Worm (Caenorhabditis elegans) whole organism, L4 larva: ENCODE results near the gene Y54E2A.8.
A peak's percentile ranks its signal among the peaks of the same experiment; 100 is the strongest.
"Not testable (repeated sequence)": the region's sequence is repeated elsewhere in the genome, so short reads cannot be mapped to it uniquely, and the experiment has no call there.

ENCODE experiments used
- D1046.2 ChIP-seq: fragments of 200-800 bp; sonication (Bioruptor generic); IDR thresholded peaks from 2 replicates; pipeline ENCODE4 v1.3.6; 2022; ENCODE audit warnings: missing genetic modification characterization, missing compliant biosample characterization
- F26F4.8 ChIP-seq: fragments of 200-800 bp; sonication (Bioruptor generic); conservative IDR thresholded peaks from 2 replicates; pipeline ENCODE4 v1.3.6; 2022; ENCODE audit warnings: missing genetic modification characterization, missing compliant biosample characterization
- Y48G9A.11 ChIP-seq: fragments of 200-800 bp; sonication (Bioruptor generic); IDR thresholded peaks from 2 replicates; pipeline ENCODE4 v1.3.6; 2022; ENCODE audit warnings: missing genetic modification reagents, missing genetic modification characterization, missing compliant biosample characterization
- Y5F2A.4 ChIP-seq: fragments of 200-800 bp; sonication (Bioruptor generic); optimal IDR thresholded peaks from 2 replicates; lab custom pipeline; 2018; ENCODE audit warnings: mild to moderate bottlenecking, missing genetic modification characterization, missing compliant biosample characterization
- Y75B8A.6 ChIP-seq: fragments of 200-800 bp; sonication (Bioruptor generic); IDR thresholded peaks from 2 replicates; pipeline ENCODE4 v1.3.6; 2022; ENCODE audit warnings: missing genetic modification reagents, missing genetic modification characterization, missing compliant biosample characterization
- arid-1 ChIP-seq: fragments of 200-800 bp; sonication (Bioruptor generic); conservative IDR thresholded peaks from 2 replicates; pipeline ENCODE4 v1.3.6; 2022; ENCODE audit warnings: missing genetic modification reagents, missing genetic modification characterization, missing compliant biosample characterization
- attf-4 ChIP-seq: sonication (generic microtip); optimal IDR thresholded peaks from 3 replicates; lab custom pipeline; 2017; ENCODE audit warnings: missing biosample characterization, missing genetic modification characterization
- ceh-28 ChIP-seq: fragments of 150-350 bp; optimal IDR thresholded peaks from 2 replicates; lab custom pipeline; 2014; ENCODE audit warnings: missing biosample characterization, missing genetic modification reagents, missing genetic modification characterization
- ceh-32 ChIP-seq: sonication (generic microtip); optimal IDR thresholded peaks from 2 replicates; lab custom pipeline; 2016; ENCODE audit warnings: mild to moderate bottlenecking, missing genetic modification characterization, missing compliant biosample characterization; ENCODE audit not compliant: poor library complexity
- daf-16 ChIP-seq, 3 experiments: sonication (generic microtip); optimal IDR thresholded peaks; 2 replicates each; lab custom pipeline; 2016 to 2017; ENCODE audit warnings: missing genetic modification characterization in 3 of 3, missing genetic modification reagents in 3 of 3, mild to moderate bottlenecking in 2 of 3, missing compliant biosample characterization in 2 of 3, missing biosample characterization in 1 of 3, moderate library complexity in 1 of 3
- dmd-6 ChIP-seq: fragments of 200-800 bp; sonication (Bioruptor generic); IDR thresholded peaks from 2 replicates; pipeline ENCODE4 v1.3.6; 2022; ENCODE audit warnings: missing genetic modification reagents, missing genetic modification characterization, missing compliant biosample characterization
- dmd-8 ChIP-seq: fragments of 200-800 bp; sonication (Bioruptor generic); IDR thresholded peaks from 2 replicates; pipeline ENCODE4 v1.3.6; 2022; ENCODE audit warnings: missing genetic modification characterization, missing compliant biosample characterization
- duxl-1 ChIP-seq: sonication (generic microtip); optimal IDR thresholded peaks from 2 replicates; lab custom pipeline; 2016; ENCODE audit warnings: mild to moderate bottlenecking, missing genetic modification characterization, moderate library complexity, missing compliant biosample characterization; ENCODE audit not compliant: poor library complexity
- dve-1 ChIP-seq: sonication (generic microtip); optimal IDR thresholded peaks from 2 replicates; lab custom pipeline; 2017; ENCODE audit warnings: antibody characterized with exemption, mild to moderate bottlenecking, missing genetic modification characterization, missing compliant biosample characterization; ENCODE audit not compliant: insufficient read depth
- egl-43 ChIP-seq: fragments of 200-800 bp; sonication (Bioruptor generic); IDR thresholded peaks from 2 replicates; pipeline ENCODE4 v1.3.6; 2022; ENCODE audit warnings: missing genetic modification reagents, missing genetic modification characterization, missing compliant biosample characterization
- hmg-1.1 ChIP-seq: fragments of 200-800 bp; sonication (Bioruptor generic); IDR thresholded peaks from 2 replicates; pipeline ENCODE4 v1.3.6; 2022; ENCODE audit warnings: missing genetic modification reagents, missing genetic modification characterization, missing compliant biosample characterization
- jun-1 ChIP-seq: fragments of 150-350 bp; optimal IDR thresholded peaks from 2 replicates; lab custom pipeline; 2014; ENCODE audit warnings: missing biosample characterization, missing genetic modification reagents, missing genetic modification characterization
- lim-7 ChIP-seq: fragments of 200-800 bp; sonication (Bioruptor generic); IDR thresholded peaks from 2 replicates; pipeline ENCODE4 v1.3.6; 2022; ENCODE audit warnings: missing genetic modification characterization, missing compliant biosample characterization
- lin-38 ChIP-seq: fragments of 200-800 bp; sonication (Bioruptor generic); IDR thresholded peaks from 2 replicates; pipeline ENCODE4 v1.3.6; 2022; ENCODE audit warnings: missing genetic modification reagents, missing genetic modification characterization, missing compliant biosample characterization
- lir-3 ChIP-seq: sonication (generic microtip); optimal IDR thresholded peaks from 2 replicates; lab custom pipeline; 2016; ENCODE audit warnings: mild to moderate bottlenecking, missing genetic modification characterization, missing compliant biosample characterization
- madf-5 ChIP-seq, 2 experiments: fragments of 200-800 bp; sonication (Bioruptor generic); IDR thresholded peaks; 2 replicates each; pipeline ENCODE4 v1.3.6; 2022; ENCODE audit warnings: missing compliant biosample characterization in 2 of 2, missing genetic modification characterization in 2 of 2
- madf-9 ChIP-seq: fragments of 200-800 bp; sonication (Bioruptor generic); conservative IDR thresholded peaks from 2 replicates; pipeline ENCODE4 v1.3.6; 2022; ENCODE audit warnings: missing genetic modification reagents, missing genetic modification characterization, missing compliant biosample characterization
- mdt-29 ChIP-seq: fragments of 200-800 bp; sonication (Bioruptor generic); IDR thresholded peaks from 2 replicates; pipeline ENCODE4 v1.3.6; 2022; ENCODE audit warnings: missing genetic modification reagents, missing genetic modification characterization, missing compliant biosample characterization
- mes-2 ChIP-seq: sonication (generic microtip); optimal IDR thresholded peaks from 2 replicates; lab custom pipeline; 2016; ENCODE audit warnings: missing genotype, mild to moderate bottlenecking, missing genetic modification characterization, missing compliant biosample characterization; ENCODE audit not compliant: poor library complexity, severe bottlenecking
- nhr-10 ChIP-seq: fragments of 150-350 bp; optimal IDR thresholded peaks from 2 replicates; lab custom pipeline; 2014; ENCODE audit warnings: missing biosample characterization, missing genetic modification characterization
- nhr-102 ChIP-seq: sonication (generic microtip); optimal IDR thresholded peaks from 2 replicates; lab custom pipeline; 2016; ENCODE audit warnings: mild to moderate bottlenecking, missing genetic modification characterization, moderate library complexity, missing compliant biosample characterization
- nhr-11 ChIP-seq: fragments of 150-350 bp; optimal IDR thresholded peaks from 2 replicates; lab custom pipeline; 2014; ENCODE audit warnings: missing biosample characterization, missing genetic modification characterization
- nhr-237 ChIP-seq: sonication (generic microtip); optimal IDR thresholded peaks from 2 replicates; lab custom pipeline; 2017; ENCODE audit warnings: missing biosample characterization, missing genetic modification characterization
- nhr-28 ChIP-seq: fragments of 150-350 bp; optimal IDR thresholded peaks from 2 replicates; lab custom pipeline; 2014; ENCODE audit warnings: missing biosample characterization, missing genetic modification characterization
- nhr-41 ChIP-seq: fragments of 200-800 bp; sonication (Bioruptor generic); IDR thresholded peaks from 2 replicates; pipeline ENCODE4 v1.3.6; 2022; ENCODE audit warnings: missing genetic modification reagents, missing genetic modification characterization, missing compliant biosample characterization
- nhr-48 ChIP-seq: sonication (generic microtip); optimal IDR thresholded peaks from 2 replicates; lab custom pipeline; 2016; ENCODE audit warnings: mild to moderate bottlenecking, missing genetic modification characterization, missing compliant biosample characterization
- nhr-6 ChIP-seq: fragments of 150-350 bp; optimal IDR thresholded peaks from 2 replicates; lab custom pipeline; 2014; ENCODE audit warnings: missing biosample characterization, missing genetic modification characterization
- pha-4 ChIP-seq, 2 experiments: fragments of 150-350 bp in 1 of 2; fragments of 200-800 bp in 1 of 2; sonication (Bioruptor generic) in 1 of 2; IDR thresholded peaks in 1 of 2; optimal IDR thresholded peaks in 1 of 2; 2 replicates each; pipeline versions ENCODE4 v1.3.6 to Lab custom; 2014 to 2022; ENCODE audit warnings: missing genetic modification characterization in 2 of 2, missing genetic modification reagents in 2 of 2, missing biosample characterization in 1 of 2, missing compliant biosample characterization in 1 of 2
- php-3 ChIP-seq: fragments of 200-800 bp; sonication (Bioruptor generic); IDR thresholded peaks from 2 replicates; pipeline ENCODE4 v1.3.6; 2022; ENCODE audit warnings: missing genetic modification reagents, missing genetic modification characterization, missing compliant biosample characterization
- rbr-2 ChIP-seq: sonication (generic microtip); optimal IDR thresholded peaks from 2 replicates; lab custom pipeline; 2016; ENCODE audit warnings: missing genotype, missing genetic modification characterization, missing compliant biosample characterization
- skn-1 ChIP-seq: fragments of 150-350 bp; optimal IDR thresholded peaks from 2 replicates; lab custom pipeline; 2014; ENCODE audit warnings: missing biosample characterization, missing genetic modification characterization
- tag-97 ChIP-seq: fragments of 200-800 bp; sonication (Bioruptor generic); IDR thresholded peaks from 2 replicates; pipeline ENCODE4 v1.3.6; 2022; ENCODE audit warnings: missing genetic modification characterization, missing compliant biosample characterization
- tra-1 ChIP-seq: fragments of 200-800 bp; sonication (Bioruptor generic); IDR thresholded peaks from 2 replicates; pipeline ENCODE4 v1.3.6; 2022; ENCODE audit warnings: missing genetic modification reagents, missing genetic modification characterization, missing compliant biosample characterization
- unc-39 ChIP-seq: sonication (generic microtip); optimal IDR thresholded peaks from 2 replicates; lab custom pipeline; 2017; ENCODE audit warnings: missing biosample characterization, missing genetic modification characterization
- unc-62 ChIP-seq, 3 experiments: fragments of 150-350 bp in 1 of 3; sonication (generic microtip); optimal IDR thresholded peaks in 2 of 3; peaks in 1 of 3; 1 replicate in 1 of 3; 2 replicates in 2 of 3; lab custom pipeline; 2014 to 2017; ENCODE audit warnings: missing biosample characterization in 3 of 3, missing genetic modification characterization in 3 of 3, missing genetic modification reagents in 3 of 3, missing genotype in 1 of 3
- vab-7 ChIP-seq: fragments of 200-800 bp; sonication (Bioruptor generic); IDR thresholded peaks from 2 replicates; pipeline ENCODE4 v1.3.6; 2022; ENCODE audit warnings: missing genetic modification reagents, missing genetic modification characterization, missing compliant biosample characterization
- zag-1 ChIP-seq: fragments of 150-350 bp; optimal IDR thresholded peaks from 2 replicates; lab custom pipeline; 2014; ENCODE audit warnings: missing biosample characterization, missing genetic modification characterization
- zfp-3 ChIP-seq: fragments of 200-800 bp; sonication (Bioruptor generic); conservative IDR thresholded peaks from 2 replicates; pipeline ENCODE4 v1.3.6; 2022; ENCODE audit warnings: missing genetic modification reagents, missing genetic modification characterization, missing compliant biosample characterization

Y54E2A.8 gene

ce11 chrII:14801086-14801531 lies 23.0 kb downstream of the Y54E2A.8 start (continued):
- TF ChIP-seq zfp-3 (GFP tag; lab: Robert Waterston, UW), result peak; percentile 65; the same call in 1 of the 2 replicates
- peak; percentile 32 for TF ChIP-seq duxl-1 (tag; lab: Kevin White, UChicago)
- TF ChIP-seq Y75B8A.6, result no peak
- peak in 1 of 2 experiments; percentile 33 for TF ChIP-seq daf-16 (GFP tag; optimal IDR thresholded peaks at IDR 0.05; lab: Kevin White, UChicago)
- TF ChIP-seq daf-16 (tag; optimal IDR thresholded peaks at IDR 0.05; lab: Kevin White, UChicago), result peak; percentile 28
- no peak for TF ChIP-seq nhr-11
- TF ChIP-seq nhr-102, result peak; percentile 34
- TF ChIP-seq nhr-237 (tag; lab: Kevin White, UChicago), result no peak
- TF ChIP-seq nhr-6 (tag; lab: Kevin White, UChicago), result no peak
- TF ChIP-seq unc-39, result no peak
- no peak for TF ChIP-seq tag-97 (GFP tag; lab: Robert Waterston, UW)
- no peak for TF ChIP-seq ceh-28
- no peak for TF ChIP-seq jun-1 (tag; lab: Kevin White, UChicago)

ce11 chrII:14802527-14802926 lies 24.4 kb downstream of the Y54E2A.8 start:
- TF ChIP-seq Y75B8A.6 (0 out of 2 replicates have a peak, but pooled peaks have one; percentile 32), madf-5 (GFP tag; IDR thresholded peaks at IDR 0.05; lab: Robert Waterston, UW) (0 out of 4 replicates have a peak, but pooled peaks of 1 of the 2 experiments have one; percentile 58), arid-1 (peak; percentile 39; the same call in 1 of the 2 replicates), lim-7 (GFP tag; lab: Robert Waterston, UW) (peak; percentile 11; the same call in 1 of the 2 replicates), mes-2 (peak; percentile 21), vab-7 (GFP tag; lab: Robert Waterston, UW) (peak; percentile 57), egl-43 (peak; percentile 58; the same call in 1 of the 2 replicates), lin-38 (GFP tag; lab: Robert Waterston, UW) (peak; percentile 65), F26F4.8 (GFP tag; lab: Robert Waterston, UW) (0 out of 2 replicates have a peak, but pooled peaks have one; percentile 47), mdt-29 (0 out of 2 replicates have a peak, but pooled peaks have one; percentile 56), hmg-1.1 (0 out of 2 replicates have a peak, but pooled peaks have one; percentile 17), dmd-6 (GFP tag; lab: Robert Waterston, UW) (0 out of 2 replicates have a peak, but pooled peaks have one; percentile 8), Y48G9A.11 (GFP tag; lab: Robert Waterston, UW) (peak; percentile 9; the same call in 1 of the 2 replicates), pha-4 (GFP tag; IDR thresholded peaks at IDR 0.05; lab: Robert Waterston, UW) (peak; percentile 46; the same call in 1 of the 2 replicates)
- not testable (repeated sequence) for TF ChIP-seq pha-4 (tag; optimal IDR thresholded peaks at IDR 0.05; lab: Kevin White, UChicago)

ce11 chrII:14804259-14804899 lies 26.2 kb downstream of the Y54E2A.8 start, which contains the start of gene W01D2.3:
W01D2.3 (minus strand) TSS chrII:14804309.
- peak; percentile 77 for TF ChIP-seq lir-3 (tag; lab: Kevin White, UChicago)
- TF ChIP-seq nhr-48 (tag; lab: Kevin White, UChicago), result peak; percentile 78
- peak; percentile 49 for TF ChIP-seq Y5F2A.4 (GFP tag; lab: Kevin White, UChicago)
- TF ChIP-seq skn-1 (tag; lab: Kevin White, UChicago), result no peak
- TF ChIP-seq vab-7 (GFP tag; lab: Robert Waterston, UW), result peak; percentile 77
- peak; percentile 62; the same call in 1 of the 2 replicates for TF ChIP-seq arid-1
- peak in 1 of 2 experiments; percentile 93 for TF ChIP-seq unc-62 (GFP tag; optimal IDR thresholded peaks at IDR 0.05 in 1 of 2; lab: Kevin White, UChicago)
- TF ChIP-seq unc-62 (tag; optimal IDR thresholded peaks at IDR 0.05; lab: Kevin White, UChicago), result no peak
- peak; percentile 11 for TF ChIP-seq ceh-32 (tag; lab: Kevin White, UChicago)
- peak; percentile 71; the same call in 1 of the 2 replicates for TF ChIP-seq D1046.2 (GFP tag; lab: Robert Waterston, UW)
- no peak for TF ChIP-seq nhr-10 (tag; lab: Kevin White, UChicago)
- TF ChIP-seq madf-5 (GFP tag; IDR thresholded peaks at IDR 0.05; lab: Robert Waterston, UW), result 0 out of 4 replicates have a peak, but pooled peaks have one; percentile 42 to 56
- TF ChIP-seq nhr-28 (tag; lab: Kevin White, UChicago), result peak; percentile 1
- TF ChIP-seq nhr-41 (GFP tag; lab: Robert Waterston, UW), result peak; percentile 17; the same call in 1 of the 2 replicates
- TF ChIP-seq daf-16 (GFP tag; optimal IDR thresholded peaks at IDR 0.05; lab: Kevin White, UChicago), result peak; percentile 32 to 69
- peak; percentile 56 for TF ChIP-seq daf-16 (tag; optimal IDR thresholded peaks at IDR 0.05; lab: Kevin White, UChicago)
- TF ChIP-seq tra-1 (GFP tag; lab: Robert Waterston, UW), result peak; percentile 71; the same call in 1 of the 2 replicates
- TF ChIP-seq attf-4 (tag; lab: Kevin White, UChicago), result no peak
- peak; percentile 55; the same call in 1 of the 2 replicates for TF ChIP-seq php-3 (GFP tag; lab: Robert Waterston, UW)
- TF ChIP-seq zag-1 (tag; lab: Kevin White, UChicago), result no peak
- TF ChIP-seq rbr-2 (tag; lab: Kevin White, UChicago), result peak; percentile 81
- 0 out of 2 replicates have a peak, but pooled peaks have one; percentile 36 for TF ChIP-seq dmd-8 (GFP tag; lab: Robert Waterston, UW)
- TF ChIP-seq madf-9 (GFP tag; lab: Robert Waterston, UW), result peak; percentile 53; the same call in 1 of the 2 replicates
- no peak for TF ChIP-seq unc-39
- TF ChIP-seq dve-1 (tag; lab: Kevin White, UChicago), result peak; percentile 95
